Worm (Caenorhabditis elegans): Measurements from ENCODE around the gene C37E2.3.

The C37E2.3 gene

DNA sequence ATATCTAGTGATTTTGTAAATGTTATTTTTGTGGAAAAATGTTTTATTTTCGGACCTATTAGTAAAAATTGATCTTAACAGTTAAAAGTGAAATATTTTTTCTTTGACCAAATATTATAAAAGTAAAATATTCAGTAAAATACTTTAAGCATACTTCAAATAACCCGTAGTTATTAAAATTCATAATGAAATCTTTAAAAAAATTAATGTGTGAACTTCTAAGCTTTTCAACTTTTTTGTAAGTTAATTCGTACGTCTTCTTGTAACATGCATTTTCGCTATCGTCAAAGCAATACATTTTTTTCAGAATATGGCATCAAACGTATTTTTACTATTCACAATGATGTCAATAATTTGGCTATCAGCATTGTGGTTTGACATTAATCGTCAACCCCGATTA, 4.5 kb upstream of the C37E2.3 start, which contains the start of gene C37E2.2:
TSS of gene C37E2.2 (plus strand) at position 301 of the 400 bp plus-strand sequence.
- TF ChIP-seq hlh-12 (tag; optimal IDR thresholded peaks at IDR 0.05) (no peak), F39B2.1 (GFP tag; IDR thresholded peaks at IDR 0.05) (no peak), nfyb-1 (GFP tag; IDR thresholded peaks at IDR 0.05) (no peak), snpc-4 (GFP tag; optimal IDR thresholded peaks at IDR 0.05) (no peak), snpc-4 (tag; optimal IDR thresholded peaks at IDR 0.05) (no peak), ztf-28 (GFP tag; IDR thresholded peaks at IDR 0.05) (no peak)

DNA sequence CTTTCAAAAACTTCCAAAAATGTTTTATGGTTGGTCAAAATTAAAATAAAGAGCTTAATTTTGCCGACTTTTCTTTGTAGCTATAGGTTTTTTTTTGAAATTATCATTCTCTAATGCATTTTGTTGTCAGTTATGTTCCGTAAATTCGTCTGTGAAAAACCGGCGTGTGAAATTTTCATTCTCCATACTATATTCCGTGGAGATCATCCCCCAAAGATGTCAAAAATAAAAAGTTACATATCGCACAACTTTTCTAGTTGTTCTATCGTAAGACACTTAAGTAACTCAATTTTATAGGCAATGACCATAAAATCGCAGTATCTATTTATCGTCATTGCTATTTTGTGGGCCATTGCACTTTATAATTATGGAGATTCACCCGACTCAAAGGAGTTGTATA, 1.6 kb upstream of the C37E2.3 start, which contains the start of gene C37E2.10:
TSS of gene C37E2.10 (plus strand) at position 301 of the 400 bp plus-strand sequence.
- TF ChIP-seq nhr-120 (GFP tag; IDR thresholded peaks at IDR 0.05) (no peak), ceh-100 (GFP tag; IDR thresholded peaks at IDR 0.05) (no peak), snpc-1.1 (tag; optimal IDR thresholded peaks at IDR 0.05; ENCODE audit: insufficient read depth) (no peak), ZK185.1 (tag; optimal IDR thresholded peaks at IDR 0.05; ENCODE audit: poor library complexity, severe bottlenecking) (no peak), dox-1 (GFP tag; IDR thresholded peaks at IDR 0.05) (no peak), Y56A3A.18 (GFP tag; IDR thresholded peaks at IDR 0.05) (no peak), ama-1 (optimal IDR thresholded peaks at IDR 0.05) (no peak), ama-1 (GFP tag; optimal IDR thresholded peaks at IDR 0.05) (no peak), xnd-1 (tag; optimal IDR thresholded peaks at IDR 0.05) (no peak), let-607 (tag; optimal IDR thresholded peaks at IDR 0.05) (no peak), nhr-27 (tag; optimal IDR thresholded peaks at IDR 0.05) (no peak), sdz-38 (tag; optimal IDR thresholded peaks at IDR 0.05) (no peak), athp-1 (tag; optimal IDR thresholded peaks at IDR 0.05) (no peak), hlh-26 (GFP tag; conservative IDR thresholded peaks at IDR 0.05) (no peak)

DNA sequence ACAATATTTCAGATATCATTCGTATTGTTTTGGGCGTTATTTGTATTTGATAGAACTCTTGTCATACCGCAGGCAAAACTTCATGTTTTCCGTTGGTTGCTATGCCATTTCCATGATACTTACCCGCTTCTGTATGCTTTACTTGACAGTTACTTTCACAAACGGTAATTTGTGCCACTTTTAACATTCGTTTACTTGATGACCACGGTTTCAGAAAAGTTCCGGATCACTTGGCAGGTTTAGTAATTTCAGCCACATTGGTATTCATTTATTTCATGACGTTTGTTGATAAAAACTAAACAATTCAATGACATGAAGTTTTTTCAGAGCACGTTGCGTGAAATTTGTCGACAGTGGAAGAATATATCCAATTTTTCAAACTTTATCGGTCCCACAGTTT, 763 bp upstream of the C37E2.3 start:
- TF ChIP-seq him-1 (tag; optimal IDR thresholded peaks at IDR 0.05) (no peak), ztf-6 (GFP tag; IDR thresholded peaks at IDR 0.05) (no peak), F39B2.1 (GFP tag; IDR thresholded peaks at IDR 0.05) (no peak), T07F8.4 (tag; optimal IDR thresholded peaks at IDR 0.05) (no peak), fkh-3 (tag; optimal IDR thresholded peaks at IDR 0.05) (no peak), mel-28 (tag; optimal IDR thresholded peaks at IDR 0.05; ENCODE audit: borderline replicate concordance) (no peak), nfya-2 (GFP tag; IDR thresholded peaks at IDR 0.05) (no peak)

DNA sequence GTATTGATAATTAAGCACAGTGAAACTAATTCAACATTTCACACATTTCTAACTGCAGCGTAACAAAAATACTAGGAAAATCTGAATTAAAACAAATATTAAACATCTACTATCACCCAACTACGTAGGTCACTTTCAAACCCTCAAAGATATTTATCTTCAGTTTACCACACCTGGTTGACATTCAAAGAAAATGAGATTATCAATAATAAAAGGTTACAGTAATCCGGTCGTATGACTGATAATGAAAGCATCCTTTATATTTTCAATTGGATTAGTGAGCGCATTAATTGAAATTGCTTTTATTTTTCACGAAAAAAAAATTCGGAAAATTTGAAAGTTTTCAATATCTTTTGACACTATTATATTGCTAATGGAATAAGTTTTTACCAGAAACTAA, 2.3 kb downstream of the C37E2.3 start:
- TF ChIP-seq snpc-1.1 (tag; optimal IDR thresholded peaks at IDR 0.05; ENCODE audit: insufficient read depth) (no peak), cebp-1 (GFP tag; IDR thresholded peaks at IDR 0.05) (no peak), cebp-1 (tag; optimal IDR thresholded peaks at IDR 0.05) (no peak), mel-28 (tag; optimal IDR thresholded peaks at IDR 0.05; ENCODE audit: borderline replicate concordance) (no peak), lin-40 (tag; optimal IDR thresholded peaks at IDR 0.05) (no peak), F10E7.11 (tag; optimal IDR thresholded peaks at IDR 0.05) (no peak), T07F8.4 (tag; optimal IDR thresholded peaks at IDR 0.05) (no peak), C17E4.6 (GFP tag; IDR thresholded peaks at IDR 0.05) (no peak), fkh-3 (tag; optimal IDR thresholded peaks at IDR 0.05) (no peak), F57A8.1 (GFP tag; optimal IDR thresholded peaks at IDR 0.05) (no peak), egl-44 (GFP tag; IDR thresholded peaks at IDR 0.05) (no peak), ztf-3 (GFP tag; optimal IDR thresholded peaks at IDR 0.05) (no peak), ets-4 (GFP tag; optimal IDR thresholded peaks at IDR 0.05) (no peak), B0261.1 (tag; optimal IDR thresholded peaks at IDR 0.05) (no peak)

Measured in whole organism, young adult.